Worm (Caenorhabditis elegans) whole organism, early embryonic: ENCODE results near the gene F22E5.8.

Experiments used
- B0310.2 ChIP-seq: sonication (generic microtip); optimal IDR thresholded peaks from 2 replicates; lab custom pipeline; 2016; ENCODE audit warnings: mild to moderate bottlenecking, missing genetic modification characterization, missing compliant biosample characterization
- F13C5.2 ChIP-seq: sonication (generic microtip); optimal IDR thresholded peaks from 2 replicates; lab custom pipeline; 2017; ENCODE audit warnings: mild to moderate bottlenecking, missing genetic modification characterization, inconsistent platforms, missing compliant biosample characterization
- ama-1 ChIP-seq: fragments of 150-350 bp; optimal IDR thresholded peaks from 2 replicates; lab custom pipeline; 2014
- ceh-36 ChIP-seq: sonication (generic microtip); optimal IDR thresholded peaks from 2 replicates; lab custom pipeline; 2016; ENCODE audit warnings: missing genetic modification characterization, inconsistent platforms, missing compliant biosample characterization
- ets-7 ChIP-seq: sonication (generic microtip); optimal IDR thresholded peaks from 2 replicates; lab custom pipeline; 2016; ENCODE audit warnings: missing genotype, missing genetic modification characterization, missing compliant biosample characterization
- flt-1 ChIP-seq: fragments of 200-800 bp; sonication (Bioruptor generic); IDR thresholded peaks from 2 replicates; pipeline ENCODE4 v1.3.6; 2022; ENCODE audit warnings: missing genetic modification characterization, missing compliant biosample characterization
- hmbx-1 ChIP-seq: sonication (generic microtip); optimal IDR thresholded peaks from 2 replicates; lab custom pipeline; 2016; ENCODE audit warnings: mild to moderate bottlenecking, missing genetic modification characterization, missing compliant biosample characterization
- hnd-1 ChIP-seq: sonication (generic microtip); optimal IDR thresholded peaks from 2 replicates; lab custom pipeline; 2016; ENCODE audit warnings: missing genetic modification characterization, missing compliant biosample characterization
- pes-1 ChIP-seq: fragments of 200-800 bp; sonication (Bioruptor generic); IDR thresholded peaks from 2 replicates; pipeline ENCODE4 v1.3.6; 2022; ENCODE audit warnings: missing genetic modification reagents, missing genetic modification characterization, missing compliant biosample characterization
- sea-1 ChIP-seq: fragments of 200-800 bp; sonication (Bioruptor generic); conservative IDR thresholded peaks from 2 replicates; pipeline ENCODE4 v1.3.6; 2022; ENCODE audit warnings: missing genetic modification characterization, missing compliant biosample characterization
- tbx-37 ChIP-seq: fragments of 200-800 bp; sonication (Bioruptor generic); conservative IDR thresholded peaks from 2 replicates; pipeline ENCODE4 v1.3.6; 2022; ENCODE audit warnings: missing genetic modification reagents, missing genetic modification characterization, missing compliant biosample characterization

DNA sequence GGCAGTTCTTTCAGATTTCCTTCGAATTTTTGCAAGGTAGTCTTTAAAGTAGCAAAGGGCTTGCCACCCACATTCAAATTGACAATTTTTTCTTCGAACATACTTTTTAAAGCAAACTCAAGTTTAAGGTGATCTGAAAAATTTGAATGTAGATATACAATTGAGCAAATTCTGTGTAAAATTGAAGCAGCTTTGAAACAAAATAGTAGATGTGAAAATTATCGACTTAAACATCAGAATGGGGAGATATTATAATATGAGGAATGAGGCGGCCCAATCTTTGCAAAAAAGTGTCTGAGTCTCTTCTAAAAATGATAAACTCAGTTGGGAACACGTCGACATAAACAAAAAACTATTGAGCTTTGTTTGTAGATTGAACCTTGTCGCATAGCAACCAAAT lies 4.7 kb downstream of the F22E5.8 start, which contains the start of gene F22E5.11:
- TF ChIP-seq B0310.2 (tag; lab: Kevin White, UChicago): no peak
- TF ChIP-seq ets-7 (tag; lab: Kevin White, UChicago): no peak
- no peak for TF ChIP-seq ceh-36 (tag; lab: Kevin White, UChicago)
- no peak for TF ChIP-seq F13C5.2 (tag; lab: Kevin White, UChicago)
- no peak for TF ChIP-seq pes-1 (GFP tag; lab: Robert Waterston, UW)
- no peak for TF ChIP-seq hmbx-1 (tag; lab: Kevin White, UChicago)
- TF ChIP-seq ama-1: no peak
- TF ChIP-seq hnd-1 (tag; lab: Kevin White, UChicago): no peak
- no peak for TF ChIP-seq sea-1 (GFP tag; lab: Robert Waterston, UW)
- no peak for TF ChIP-seq flt-1
- TF ChIP-seq tbx-37 (GFP tag; lab: Robert Waterston, UW): no peak
